Worm (Caenorhabditis elegans): ENCODE data around the gene Y116A8A.2.

ce11 chrIV:16776915-16777314, 36.8 kb downstream of the Y116A8A.2 start:
- TF ChIP-seq snpc-4 (GFP tag; optimal IDR thresholded peaks at IDR 0.05) (no peak), snpc-4 (tag; optimal IDR thresholded peaks at IDR 0.05) (no peak), mxl-1 (tag; optimal IDR thresholded peaks at IDR 0.05) (no peak), attf-3 (GFP tag; conservative IDR thresholded peaks at IDR 0.05) (no peak), T07F8.4 (tag; optimal IDR thresholded peaks at IDR 0.05) (no peak), repo-1 (tag; optimal IDR thresholded peaks at IDR 0.05) (no peak), aptf-2 (GFP tag; conservative IDR thresholded peaks at IDR 0.05) (no peak), ZK185.1 (tag; optimal IDR thresholded peaks at IDR 0.05; ENCODE audit: poor library complexity, severe bottlenecking) (no peak), nfyb-1 (GFP tag; IDR thresholded peaks at IDR 0.05) (no peak)

All from whole organism, young adult.